Worm (Caenorhabditis elegans) whole organism, L4 larva: ENCODE measurements around the gene sru-2.

Experiments used
- Y105C5A.15 ChIP-seq: fragments of 200-800 bp; sonication (Bioruptor generic); IDR thresholded peaks from 2 replicates; pipeline ENCODE4 v1.3.6; 2022; ENCODE audit warnings: missing genetic modification characterization, missing compliant biosample characterization
- aha-1 ChIP-seq: fragments of 150-350 bp; peaks from one replicate; lab custom pipeline; 2014; ENCODE audit warnings: missing biosample characterization, missing genetic modification characterization
- ceh-82 ChIP-seq: sonication (generic microtip); optimal IDR thresholded peaks from 2 replicates; lab custom pipeline; 2017; ENCODE audit warnings: missing biosample characterization, missing genetic modification characterization
- daf-12 ChIP-seq: fragments of 150-350 bp; optimal IDR thresholded peaks from 2 replicates; lab custom pipeline; 2014; ENCODE audit warnings: missing biosample characterization, missing genetic modification reagents, missing genetic modification characterization
- fos-1 ChIP-seq: fragments of 150-350 bp; optimal IDR thresholded peaks from 2 replicates; lab custom pipeline; 2014; ENCODE audit warnings: missing biosample characterization, missing genetic modification characterization
- lim-7 ChIP-seq: fragments of 200-800 bp; sonication (Bioruptor generic); IDR thresholded peaks from 2 replicates; pipeline ENCODE4 v1.3.6; 2022; ENCODE audit warnings: missing genetic modification characterization, missing compliant biosample characterization
- lin-15B ChIP-seq: fragments of 150-350 bp; sonication (generic microtip); optimal IDR thresholded peaks from 3 replicates; lab custom pipeline; 2014; ENCODE audit warnings: missing biosample characterization, missing genetic modification characterization
- lin-29 ChIP-seq: fragments of 200-800 bp; sonication (Bioruptor generic); IDR thresholded peaks from 2 replicates; pipeline ENCODE4 v1.3.6; 2022; ENCODE audit warnings: missing genetic modification reagents, missing genetic modification characterization, missing compliant biosample characterization
- nhr-10 ChIP-seq: fragments of 150-350 bp; optimal IDR thresholded peaks from 2 replicates; lab custom pipeline; 2014; ENCODE audit warnings: missing biosample characterization, missing genetic modification characterization
- nhr-11 ChIP-seq: fragments of 150-350 bp; optimal IDR thresholded peaks from 2 replicates; lab custom pipeline; 2014; ENCODE audit warnings: missing biosample characterization, missing genetic modification characterization
- nhr-237 ChIP-seq: sonication (generic microtip); optimal IDR thresholded peaks from 2 replicates; lab custom pipeline; 2017; ENCODE audit warnings: missing biosample characterization, missing genetic modification characterization
- nhr-6 ChIP-seq: fragments of 150-350 bp; optimal IDR thresholded peaks from 2 replicates; lab custom pipeline; 2014; ENCODE audit warnings: missing biosample characterization, missing genetic modification characterization
- unc-39 ChIP-seq: sonication (generic microtip); optimal IDR thresholded peaks from 2 replicates; lab custom pipeline; 2017; ENCODE audit warnings: missing biosample characterization, missing genetic modification characterization
- unc-62 ChIP-seq, 3 experiments: fragments of 150-350 bp in 1 of 3; sonication (generic microtip); optimal IDR thresholded peaks in 2 of 3; peaks in 1 of 3; 1 replicate in 1 of 3; 2 replicates in 2 of 3; lab custom pipeline; 2014 to 2017; ENCODE audit warnings: missing biosample characterization in 3 of 3, missing genetic modification characterization in 3 of 3, missing genetic modification reagents in 3 of 3, missing genotype in 1 of 3

- no peak for TF ChIP-seq lin-29 (GFP tag; lab: Robert Waterston, UW)
- no peak for TF ChIP-seq ceh-82 (tag; lab: Kevin White, UChicago)
- no peak for TF ChIP-seq aha-1 (tag; lab: Kevin White, UChicago)
- no peak for TF ChIP-seq daf-12 (tag; lab: Kevin White, UChicago)
- TF ChIP-seq unc-62 (GFP tag; optimal IDR thresholded peaks at IDR 0.05 in 1 of 2; lab: Kevin White, UChicago): no peak
- no peak for TF ChIP-seq unc-62 (tag; optimal IDR thresholded peaks at IDR 0.05; lab: Kevin White, UChicago)
- no peak for TF ChIP-seq nhr-237 (tag; lab: Kevin White, UChicago)
- no peak for TF ChIP-seq unc-39
- TF ChIP-seq nhr-11 (tag; lab: Kevin White, UChicago): no peak
- no peak for TF ChIP-seq lin-15B (tag; lab: Kevin White, UChicago)
- TF ChIP-seq nhr-10 (tag; lab: Kevin White, UChicago): no peak
- no peak for TF ChIP-seq Y105C5A.15 (GFP tag; lab: Robert Waterston, UW)
- no peak for TF ChIP-seq nhr-6 (tag; lab: Kevin White, UChicago)
- no peak for TF ChIP-seq fos-1 (tag; lab: Kevin White, UChicago)
- TF ChIP-seq lim-7 (GFP tag; lab: Robert Waterston, UW): no peak
Measured at ce11 chrIV:9525682-9526416, 39.8 kb downstream of the sru-2 start, which contains the start of gene elo-1.
